Fruit fly (Drosophila melanogaster) Kc167 (cell line): Measurements from ENCODE around the gene CG14995.

Experiments used
- h ChIP-seq: fragments of >200 bp; optimal IDR thresholded peaks from 3 replicates; lab custom pipeline; 2018; ENCODE audit warnings: missing external identifiers
- insv ChIP-seq: fragments of >200 bp; optimal IDR thresholded peaks from 3 replicates; lab custom pipeline; 2018; ENCODE audit warnings: missing external identifiers

DNA sequence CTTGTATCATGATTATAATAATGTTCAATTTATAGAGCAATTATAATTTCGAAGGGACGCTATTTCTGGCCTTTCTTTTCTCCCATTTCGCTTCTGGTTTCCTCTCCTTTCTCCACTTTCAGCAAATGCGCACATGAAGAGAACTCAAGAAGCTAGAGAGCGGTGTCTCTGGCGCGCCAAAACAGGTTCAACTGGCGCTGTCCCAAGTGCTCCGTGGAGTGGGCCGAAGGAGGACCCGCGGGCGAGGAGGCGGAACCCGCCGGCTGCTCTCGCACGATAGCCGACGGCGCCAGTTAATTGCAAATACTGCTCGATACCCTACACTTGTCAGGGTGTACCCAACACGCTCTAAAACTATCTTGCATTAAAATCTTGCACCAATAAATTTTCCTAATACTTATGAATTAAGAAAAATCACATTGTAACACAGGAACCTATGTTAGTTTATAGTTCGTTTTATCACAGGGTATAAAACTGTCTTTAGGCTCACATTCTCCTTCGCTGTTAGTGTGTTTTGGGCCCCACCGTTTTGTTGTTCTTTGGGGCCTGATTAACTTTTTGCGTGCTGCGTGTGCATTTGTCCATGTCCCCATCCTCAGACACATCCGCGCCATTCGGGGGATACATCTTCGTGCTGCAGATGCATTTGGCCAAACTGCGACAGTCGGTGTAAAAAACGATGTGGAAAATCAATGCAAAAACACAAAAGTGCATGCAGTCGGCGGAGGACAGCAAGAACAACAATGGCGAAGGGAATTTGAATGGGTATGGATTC lies 32.6 kb downstream of the CG14995 start:
- TF ChIP-seq insv (lab: Kevin White, UChicago) (no peak), h (no peak)
